Fruit fly (Drosophila melanogaster): ENCODE results near the gene Acsf3.
A peak's percentile ranks its signal among the peaks of the same experiment; 100 is the strongest.

Gene Acsf3

DNA sequence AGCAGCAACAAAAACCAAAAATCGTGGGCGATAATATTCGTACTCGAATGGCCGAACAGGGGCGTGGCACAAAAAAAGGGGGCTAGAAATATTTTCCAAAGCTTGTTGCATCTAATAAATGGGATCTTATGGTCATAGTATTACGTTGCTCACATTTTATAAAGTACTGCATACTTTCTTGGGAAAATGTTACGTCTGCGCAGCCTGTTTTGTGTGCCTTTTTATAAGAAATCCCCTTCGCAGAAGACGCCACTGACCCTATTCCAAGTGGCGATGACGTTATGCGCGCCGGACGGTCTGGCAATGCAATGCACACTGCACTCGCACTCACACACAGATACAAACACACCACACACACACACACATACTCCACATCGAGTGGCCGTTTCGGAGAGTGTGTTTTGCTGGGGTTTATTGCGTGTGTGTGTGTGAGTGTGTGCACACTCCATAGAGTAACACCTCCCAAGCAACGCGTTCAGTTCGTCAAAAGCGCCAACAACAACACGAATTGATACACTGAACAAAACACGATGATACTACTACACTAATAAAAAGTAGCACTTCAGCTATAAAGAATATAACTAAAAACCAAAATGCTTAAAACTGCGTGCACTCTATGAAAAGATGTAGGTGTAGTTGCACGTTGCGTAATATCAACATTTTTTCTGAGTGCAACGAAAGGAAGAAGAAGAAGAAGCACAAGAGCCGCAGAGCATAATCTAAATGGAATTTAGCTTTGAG lies 35.5 kb upstream of the Acsf3 start (continued):
- TF ChIP-seq CG7271 (tag; optimal IDR thresholded peaks at IDR 0.05) (peak; percentile 55), CG12219 (GFP tag; optimal IDR thresholded peaks at IDR 0.05) (peak; percentile 74), CG2116 (GFP tag; optimal IDR thresholded peaks at IDR 0.05) (peak; percentile 31), Ptx1 (GFP tag; IDR thresholded peaks at IDR 0.05) (peak; percentile 84), CkIIα-i1 (GFP tag; IDR thresholded peaks at IDR 0.05) (no peak), CG12155 (GFP tag; optimal IDR thresholded peaks at IDR 0.05) (peak; percentile 34), CG17829 (tag; optimal IDR thresholded peaks at IDR 0.05) (peak; percentile 84), H15 (GFP tag; IDR thresholded peaks at IDR 0.05) (peak; percentile 83), fd96Cb (tag; optimal IDR thresholded peaks at IDR 0.05) (peak; percentile 90), pzg (GFP tag; optimal IDR thresholded peaks at IDR 0.05) (no peak), CG32772 (GFP tag; IDR thresholded peaks at IDR 0.05) (peak; percentile 88), Six4 (GFP tag; optimal IDR thresholded peaks at IDR 0.05) (peak; percentile 66), CG16815 (GFP tag; optimal IDR thresholded peaks at IDR 0.05) (peak; percentile 76), Xbp1 (GFP tag; optimal IDR thresholded peaks at IDR 0.05) (peak; percentile 84), lbe (GFP tag; optimal IDR thresholded peaks at IDR 0.05) (peak; percentile 69), tup (GFP tag; optimal IDR thresholded peaks at IDR 0.05) (peak; percentile 56), CG3065 (GFP tag; optimal IDR thresholded peaks at IDR 0.05) (peak; percentile 62), onecut (GFP tag; IDR thresholded peaks at IDR 0.05) (peak; percentile 72), CG4854 (GFP tag; optimal IDR thresholded peaks at IDR 0.05) (peak; percentile 59), CG3838 (GFP tag; optimal IDR thresholded peaks at IDR 0.05) (peak; percentile 20), usp (GFP tag; optimal IDR thresholded peaks at IDR 0.05) (no peak), slou (GFP tag; optimal IDR thresholded peaks at IDR 0.05) (peak; percentile 38), NK7.1 (GFP tag; optimal IDR thresholded peaks at IDR 0.05) (peak; percentile 83), CG18011 (GFP tag; optimal IDR thresholded peaks at IDR 0.05) (no peak), kah (GFP tag; optimal IDR thresholded peaks at IDR 0.05) (peak; percentile 46), Doc3 (GFP tag; IDR thresholded peaks at IDR 0.05; ENCODE audit: partially characterized antibody) (no peak), CG11247 (GFP tag; IDR thresholded peaks at IDR 0.05) (peak; percentile 54), hbn (GFP tag; IDR thresholded peaks at IDR 0.05; ENCODE audit: partially characterized antibody) (no peak), CG30431 (GFP tag; optimal IDR thresholded peaks at IDR 0.05) (peak; percentile 90), dysf (GFP tag; IDR thresholded peaks at IDR 0.05) (peak; percentile 80), sisA (GFP tag; IDR thresholded peaks at IDR 0.05) (peak; percentile 90), CG10565 (GFP tag; optimal IDR thresholded peaks at IDR 0.05) (peak; percentile 73), Fer1 (GFP tag; optimal IDR thresholded peaks at IDR 0.05) (peak; percentile 19), danr (GFP tag; IDR thresholded peaks at IDR 0.05) (peak; percentile 79), wek (GFP tag; optimal IDR thresholded peaks at IDR 0.05) (peak; percentile 66), trh (GFP tag; optimal IDR thresholded peaks at IDR 0.05) (peak; percentile 38), CG12299 (tag; optimal IDR thresholded peaks at IDR 0.05) (peak; percentile 43), CG14050 (GFP tag; IDR thresholded peaks at IDR 0.05) (peak; percentile 74), fd3F (GFP tag; optimal IDR thresholded peaks at IDR 0.05) (peak; percentile 24), CG14710 (tag; optimal IDR thresholded peaks at IDR 0.05) (peak; percentile 87), Side (GFP tag; optimal IDR thresholded peaks at IDR 0.05) (peak; percentile 75), ewg (GFP tag; optimal IDR thresholded peaks at IDR 0.05) (peak; percentile 75), BtbVII (GFP tag; optimal IDR thresholded peaks at IDR 0.05) (no peak), exex (tag; optimal IDR thresholded peaks at IDR 0.05) (no peak), stc (GFP tag; IDR thresholded peaks at IDR 0.05) (peak; percentile 84), al (GFP tag; IDR thresholded peaks at IDR 0.05) (0 out of 2 replicates have a peak, but pooled peaks have one; percentile 11), org-1 (GFP tag; optimal IDR thresholded peaks at IDR 0.05) (peak; percentile 67), CG10431 (GFP tag; optimal IDR thresholded peaks at IDR 0.05) (peak; percentile 25), eyg (GFP tag; optimal IDR thresholded peaks at IDR 0.05) (peak; percentile 40), bbx (GFP tag; IDR thresholded peaks at IDR 0.05; ENCODE audit: partially characterized antibody) (no peak)
